Fruit fly (Drosophila melanogaster): ENCODE results near the gene TwdlD.

TwdlD gene

DNA sequence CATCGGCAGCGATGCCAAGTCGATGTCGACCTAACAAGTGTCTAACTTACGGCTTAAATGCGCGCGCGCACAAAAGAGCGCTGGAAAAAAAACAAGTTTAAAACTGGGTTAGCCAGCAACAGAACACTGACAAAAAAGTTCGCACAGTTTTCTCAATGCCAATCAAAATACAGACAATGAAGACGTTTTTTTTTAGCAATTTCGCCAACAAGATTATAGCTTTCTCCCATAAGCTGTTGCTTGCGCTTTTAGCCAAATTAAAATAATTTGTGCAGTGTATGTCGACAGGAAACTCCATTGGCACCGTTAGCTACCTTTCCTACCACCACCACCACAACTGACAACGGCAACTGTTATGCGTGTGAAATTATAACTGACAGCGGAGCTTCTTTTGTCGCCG is 14.8 kb downstream of the TwdlD start (continued):
- 0 out of 3 replicates have a peak, but pooled peaks have one; percentile 11 for TF ChIP-seq zfh1 (GFP tag; IDR thresholded peaks at IDR 0.05)
- peak; percentile 50 for TF ChIP-seq ems (GFP tag; optimal IDR thresholded peaks at IDR 0.05)
- no peak for TF ChIP-seq CG7928 (GFP tag; optimal IDR thresholded peaks at IDR 0.05)
- no peak for TF ChIP-seq CG11247 (GFP tag; IDR thresholded peaks at IDR 0.05)
- TF ChIP-seq Side (GFP tag; optimal IDR thresholded peaks at IDR 0.05): peak; percentile 18
- TF ChIP-seq Hr3 (GFP tag; optimal IDR thresholded peaks at IDR 0.05): peak; percentile 25
- TF ChIP-seq D (optimal IDR thresholded peaks at IDR 0.05): no peak
- peak; percentile 16 for TF ChIP-seq D (GFP tag; optimal IDR thresholded peaks at IDR 0.05)
- peak; percentile 48 for TF ChIP-seq CG32767 (GFP tag; IDR thresholded peaks at IDR 0.05)
- peak; percentile 42; the same call in 2 of the 3 replicates for TF ChIP-seq CG14050 (GFP tag; IDR thresholded peaks at IDR 0.05)
- peak; percentile 54 for TF ChIP-seq Antp (GFP tag; optimal IDR thresholded peaks at IDR 0.05)
- peak; percentile 21 for TF ChIP-seq CG12071 (GFP tag; optimal IDR thresholded peaks at IDR 0.05)
- no peak for TF ChIP-seq YL-1 (GFP tag; optimal IDR thresholded peaks at IDR 0.05)
- TF ChIP-seq gem (tag; optimal IDR thresholded peaks at IDR 0.05): peak; percentile 74
- TF ChIP-seq ap (GFP tag; IDR thresholded peaks at IDR 0.05): no peak
- TF ChIP-seq Neu2 (GFP tag; optimal IDR thresholded peaks at IDR 0.05; ENCODE audit: borderline replicate concordance): no peak
- TF ChIP-seq CG6854 (GFP tag; optimal IDR thresholded peaks at IDR 0.05): peak; percentile 43
- TF ChIP-seq CG14667 (GFP tag; IDR thresholded peaks at IDR 0.05): peak; percentile 54
- TF ChIP-seq bab2 (GFP tag; optimal IDR thresholded peaks at IDR 0.05): peak; percentile 48
- no peak for TF ChIP-seq sd (tag; optimal IDR thresholded peaks at IDR 0.05)
- peak; percentile 23; the same call in 1 of the 2 replicates for TF ChIP-seq CG1024 (GFP tag; IDR thresholded peaks at IDR 0.05)
- TF ChIP-seq gro (GFP tag; optimal IDR thresholded peaks at IDR 0.05): peak; percentile 52
- TF ChIP-seq bsh (GFP tag; optimal IDR thresholded peaks at IDR 0.05): no peak
- TF ChIP-seq PHDP (tag; optimal IDR thresholded peaks at IDR 0.05): peak; percentile 59
- peak; percentile 16 for TF ChIP-seq CG14965 (GFP tag; optimal IDR thresholded peaks at IDR 0.05; ENCODE audit: borderline replicate concordance)
- no peak for TF ChIP-seq Trl (optimal IDR thresholded peaks at IDR 0.05)
- TF ChIP-seq Trl (GFP tag; optimal IDR thresholded peaks at IDR 0.05): peak; percentile 41
- peak; percentile 31 for TF ChIP-seq tx (GFP tag; optimal IDR thresholded peaks at IDR 0.05)
- TF ChIP-seq fu2 (GFP tag; optimal IDR thresholded peaks at IDR 0.05): peak; percentile 7
- TF ChIP-seq tgo (GFP tag; IDR thresholded peaks at IDR 0.05): peak; percentile 66; the same call in 2 of the 3 replicates
- TF ChIP-seq eyg (GFP tag; optimal IDR thresholded peaks at IDR 0.05): peak; percentile 19
- no peak for TF ChIP-seq CG17802 (tag; optimal IDR thresholded peaks at IDR 0.05)
- peak; percentile 32 for TF ChIP-seq nmo (GFP tag; optimal IDR thresholded peaks at IDR 0.05)
- no peak for TF ChIP-seq pan (optimal IDR thresholded peaks at IDR 0.05)
- TF ChIP-seq pan (GFP tag; optimal IDR thresholded peaks at IDR 0.05 in 1 of 2, IDR thresholded peaks at IDR 0.05 in 1 of 2): peak in 1 of 2 experiments; percentile 79
- peak; percentile 7 for TF ChIP-seq NC2α (GFP tag; optimal IDR thresholded peaks at IDR 0.05)
- peak; percentile 61 for TF ChIP-seq vvl (GFP tag; IDR thresholded peaks at IDR 0.05)
- peak; percentile 30 for TF ChIP-seq CG5245 (GFP tag; optimal IDR thresholded peaks at IDR 0.05)
- peak; percentile 48; the same call in 2 of the 4 replicates for TF ChIP-seq Gug (GFP tag; IDR thresholded peaks at IDR 0.05)
- TF ChIP-seq dm (GFP tag; optimal IDR thresholded peaks at IDR 0.05): no peak
- TF ChIP-seq prd (optimal IDR thresholded peaks at IDR 0.05): no peak
- peak; percentile 62; the same call in 2 of the 3 replicates for TF ChIP-seq prd (GFP tag; IDR thresholded peaks at IDR 0.05)
- TF ChIP-seq pros (GFP tag; optimal IDR thresholded peaks at IDR 0.05): no peak
- TF ChIP-seq gce (GFP tag; IDR thresholded peaks at IDR 0.05): 0 out of 3 replicates have a peak, but pooled peaks have one; percentile 15
- TF ChIP-seq CG7786 (GFP tag; optimal IDR thresholded peaks at IDR 0.05): peak; percentile 29
- TF ChIP-seq bcd (GFP tag; optimal IDR thresholded peaks at IDR 0.05): peak; percentile 58
- TF ChIP-seq Ets65A (GFP tag): peak; percentile 65
- TF ChIP-seq btn (GFP tag; optimal IDR thresholded peaks at IDR 0.05): peak; percentile 17
- TF ChIP-seq ci (GFP tag; IDR thresholded peaks at IDR 0.05): peak; percentile 62; the same call in 1 of the 3 replicates
- TF ChIP-seq oc (tag; optimal IDR thresholded peaks at IDR 0.05): no peak
- 0 out of 2 replicates have a peak, but pooled peaks have one; percentile 46 for TF ChIP-seq CkIIα-i1 (GFP tag; IDR thresholded peaks at IDR 0.05)
- TF ChIP-seq CG10209 (GFP tag; optimal IDR thresholded peaks at IDR 0.05): peak; percentile 55
- peak; percentile 14 for TF ChIP-seq luna (GFP tag; optimal IDR thresholded peaks at IDR 0.05)

All from whole organism, embryonic.